Fruit fly (Drosophila melanogaster): ENCODE data around the gene Fur2.

dm6 chrX:16428476-16428875 is 55.6 kb downstream of the Fur2 start:
- TF ChIP-seq toe (GFP tag; optimal IDR thresholded peaks at IDR 0.05) (no peak), kay (GFP tag; ENCODE audit: borderline replicate concordance) (no peak), Mnt (GFP tag; optimal IDR thresholded peaks at IDR 0.05) (no peak), ovo (GFP tag; optimal IDR thresholded peaks at IDR 0.05) (no peak), CG11617 (GFP tag; optimal IDR thresholded peaks at IDR 0.05) (no peak), cic (GFP tag; optimal IDR thresholded peaks at IDR 0.05) (no peak), bab1 (GFP tag; optimal IDR thresholded peaks at IDR 0.05) (no peak), Clk (GFP tag; optimal IDR thresholded peaks at IDR 0.05) (no peak), cnc (optimal IDR thresholded peaks at IDR 0.05) (no peak)
